Fruit fly (Drosophila melanogaster) whole organism, embryonic: ENCODE data around the gene Dmtn.
A peak's percentile ranks its signal among the peaks of the same experiment; 100 is the strongest.

ENCODE experiments used
- BEAF-32 ChIP-seq: fragments of 200-800 bp; sonication (Bioruptor generic); optimal IDR thresholded peaks from 3 replicates; lab custom pipeline; 2017; ENCODE audit warnings: missing biosample characterization, missing genetic modification characterization, mild to moderate bottlenecking, moderate library complexity, missing genetic modification reagents
- Bgb ChIP-seq: fragments of 200-800 bp; sonication (Bioruptor generic); IDR thresholded peaks from 2 replicates; pipeline ENCODE4 v1.3.6; 2022; ENCODE audit warnings: missing biosample characterization, missing genetic modification characterization; ENCODE audit not compliant: partially characterized antibody
- BtbVII ChIP-seq: fragments of 200-800 bp; sonication (Bioruptor generic); optimal IDR thresholded peaks from 3 replicates; lab custom pipeline; 2017; ENCODE audit warnings: missing biosample characterization, mild to moderate bottlenecking, missing genetic modification characterization
- CG10274 ChIP-seq: fragments of 200-800 bp; sonication (Bioruptor generic); optimal IDR thresholded peaks from 3 replicates; lab custom pipeline; 2017; ENCODE audit warnings: missing biosample characterization, mild to moderate bottlenecking, missing genetic modification characterization
- CG13287 ChIP-seq: fragments of 200-800 bp; sonication (Bioruptor generic); IDR thresholded peaks from 2 replicates; pipeline ENCODE4 v1.3.6; 2022; ENCODE audit warnings: missing biosample characterization, missing genetic modification characterization; ENCODE audit not compliant: partially characterized antibody
- CG15601 ChIP-seq: fragments of 200-800 bp; sonication (Bioruptor generic); optimal IDR thresholded peaks from 3 replicates; lab custom pipeline; 2019; ENCODE audit warnings: missing biosample characterization, mild to moderate bottlenecking, missing genetic modification characterization, moderate library complexity
- CG16779 ChIP-seq: fragments of 200-800 bp; sonication (Bioruptor generic); IDR thresholded peaks from 2 replicates; pipeline ENCODE4 v1.3.6; 2022; ENCODE audit warnings: missing biosample characterization, missing genetic modification characterization
- CG16813 ChIP-seq: fragments of 200-800 bp; sonication (Bioruptor generic); IDR thresholded peaks from 3 replicates; pipeline ENCODE4 v1.3.6; 2022; ENCODE audit warnings: missing biosample characterization, missing genetic modification characterization; ENCODE audit not compliant: partially characterized antibody
- CG31365 ChIP-seq: fragments of 200-800 bp; sonication (Bioruptor generic); optimal IDR thresholded peaks from 2 replicates; lab custom pipeline; 2018; ENCODE audit warnings: missing biosample characterization, mild to moderate bottlenecking, missing genetic modification characterization
- CG34224 ChIP-seq: fragments of 200-800 bp; sonication (Bioruptor generic); IDR thresholded peaks from 3 replicates; pipeline ENCODE4 v1.3.6; 2022; ENCODE audit warnings: missing biosample characterization, missing genetic modification characterization; ENCODE audit not compliant: partially characterized antibody
- CG4617 ChIP-seq: fragments of 200-800 bp; sonication (Bioruptor generic); optimal IDR thresholded peaks from 3 replicates; lab custom pipeline; 2016; ENCODE audit warnings: missing biosample characterization, missing genetic modification characterization, borderline replicate concordance
- CG4820 ChIP-seq: fragments of 200-800 bp; sonication (Bioruptor generic); optimal IDR thresholded peaks from 3 replicates; lab custom pipeline; 2016; ENCODE audit warnings: missing biosample characterization, missing genetic modification characterization
- CG7271 ChIP-seq: fragments of 200-800 bp; sonication (Bioruptor generic); optimal IDR thresholded peaks from 2 replicates; lab custom pipeline; 2018; ENCODE audit warnings: missing biosample characterization, mild to moderate bottlenecking, missing genetic modification characterization, moderate library complexity
- CG7357 ChIP-seq: fragments of 200-800 bp; sonication (Bioruptor generic); IDR thresholded peaks from 3 replicates; pipeline ENCODE4 v1.3.6; 2022; ENCODE audit warnings: missing biosample characterization, missing genetic modification characterization
- CHES-1-like ChIP-seq: fragments of 200-800 bp; sonication (Bioruptor generic); optimal IDR thresholded peaks from 2 replicates; lab custom pipeline; 2016; ENCODE audit warnings: missing biosample characterization, missing genetic modification characterization
- CoRest ChIP-seq: fragments of 200-800 bp; sonication (Bioruptor generic); optimal IDR thresholded peaks from 3 replicates; lab custom pipeline; 2018; ENCODE audit warnings: missing biosample characterization, mild to moderate bottlenecking, missing genetic modification characterization, moderate library complexity
- D ChIP-seq, 2 experiments: fragments of 200-800 bp in 1 of 2; fragments of >200 bp in 1 of 2; sonication (Bioruptor generic) in 1 of 2; optimal IDR thresholded peaks; 2 replicates in 1 of 2; 3 replicates in 1 of 2; lab custom pipeline; 2017; ENCODE audit warnings: mild to moderate bottlenecking in 1 of 2, missing biosample characterization in 1 of 2, missing genetic modification characterization in 1 of 2, missing genetic modification reagents in 1 of 2
- H15 ChIP-seq: fragments of 200-800 bp; sonication (Bioruptor generic); IDR thresholded peaks from 3 replicates; pipeline ENCODE4 v1.3.6; 2022; ENCODE audit warnings: missing biosample characterization, missing genetic modification characterization
- HmgZ ChIP-seq: fragments of 200-800 bp; sonication (Bioruptor generic); optimal IDR thresholded peaks from 2 replicates; lab custom pipeline; 2018; ENCODE audit warnings: missing biosample characterization, mild to moderate bottlenecking, missing genetic modification characterization
- Hmx ChIP-seq: fragments of 200-800 bp; sonication (Bioruptor generic); optimal IDR thresholded peaks from 2 replicates; lab custom pipeline; 2016; ENCODE audit warnings: missing biosample characterization, missing genetic modification characterization
- Max ChIP-seq: fragments of 200-800 bp; sonication (Bioruptor generic); optimal IDR thresholded peaks from 2 replicates; lab custom pipeline; 2016; ENCODE audit warnings: missing biosample characterization, mild to moderate bottlenecking, missing genetic modification characterization
- Med ChIP-seq: fragments of 200-800 bp; sonication (Bioruptor generic); peaks from one replicate; lab custom pipeline; 2016; ENCODE audit warnings: missing biosample characterization, missing genetic modification characterization, mild to moderate bottlenecking, inconsistent platforms, moderate library complexity
- Meics ChIP-seq: fragments of 200-800 bp; sonication (Bioruptor generic); optimal IDR thresholded peaks from 2 replicates; lab custom pipeline; 2017; ENCODE audit warnings: missing biosample characterization, mild to moderate bottlenecking, missing genetic modification characterization
- Opbp ChIP-seq: fragments of 200-800 bp; sonication (Bioruptor generic); IDR thresholded peaks from 3 replicates; pipeline ENCODE4 v1.3.6; 2022; ENCODE audit warnings: missing biosample characterization, missing genetic modification characterization; ENCODE audit not compliant: partially characterized antibody
- Tbp ChIP-seq: fragments of >200 bp; optimal IDR thresholded peaks from 2 replicates; lab custom pipeline; 2018; ENCODE audit warnings: missing biosample characterization, missing genetic modification characterization
- amos ChIP-seq: fragments of 200-800 bp; sonication (Bioruptor generic); IDR thresholded peaks from 2 replicates; pipeline ENCODE4 v1.3.6; 2022; ENCODE audit warnings: missing biosample characterization, missing genetic modification characterization; ENCODE audit not compliant: partially characterized antibody
- ato ChIP-seq: fragments of 200-800 bp; sonication (Bioruptor generic); IDR thresholded peaks from 2 replicates; pipeline ENCODE4 v1.3.6; 2022; ENCODE audit warnings: missing biosample characterization, missing genetic modification characterization; ENCODE audit not compliant: partially characterized antibody
- bbx ChIP-seq: fragments of 200-800 bp; sonication (Bioruptor generic); IDR thresholded peaks from 2 replicates; pipeline ENCODE4 v1.3.6; 2022; ENCODE audit warnings: missing biosample characterization, missing genetic modification characterization; ENCODE audit not compliant: partially characterized antibody
- dm ChIP-seq: fragments of 200-800 bp; sonication (Bioruptor generic); optimal IDR thresholded peaks from 3 replicates; lab custom pipeline; 2016; ENCODE audit warnings: missing biosample characterization, missing genetic modification characterization
- fd102C ChIP-seq: fragments of 200-800 bp; sonication (Bioruptor generic); optimal IDR thresholded peaks from 2 replicates; lab custom pipeline; 2018; ENCODE audit warnings: missing biosample characterization, mild to moderate bottlenecking, missing genetic modification characterization, moderate library complexity
- gcm ChIP-seq: fragments of 200-800 bp; sonication (Bioruptor generic); optimal IDR thresholded peaks from 2 replicates; lab custom pipeline; 2019; ENCODE audit warnings: missing biosample characterization, mild to moderate bottlenecking, missing genetic modification characterization, moderate library complexity
- gfzf ChIP-seq: fragments of 200-800 bp; sonication (Bioruptor generic); optimal IDR thresholded peaks from 2 replicates; lab custom pipeline; 2016; ENCODE audit warnings: missing biosample characterization, mild to moderate bottlenecking, missing genetic modification characterization, moderate library complexity
- ind ChIP-seq: fragments of 200-800 bp; sonication (Bioruptor generic); optimal IDR thresholded peaks from 3 replicates; lab custom pipeline; 2016; ENCODE audit warnings: missing biosample characterization, missing genetic modification characterization
- inv ChIP-seq: fragments of 200-800 bp; sonication (Bioruptor generic); IDR thresholded peaks from 2 replicates; pipeline ENCODE4 v1.3.6; 2022; ENCODE audit warnings: missing biosample characterization, missing genetic modification characterization; ENCODE audit not compliant: partially characterized antibody
- jigr1 ChIP-seq: fragments of 200-800 bp; sonication (Bioruptor generic); IDR thresholded peaks from 3 replicates; pipeline ENCODE4 v1.3.6; 2022; ENCODE audit warnings: missing biosample characterization, missing genetic modification characterization
- jumu ChIP-seq: fragments of 200-800 bp; sonication (Bioruptor generic); optimal IDR thresholded peaks from 3 replicates; lab custom pipeline; 2016; ENCODE audit warnings: missing biosample characterization, missing genetic modification characterization
- mld ChIP-seq: fragments of 200-800 bp; sonication (Bioruptor generic); IDR thresholded peaks from 3 replicates; pipeline ENCODE4 v1.3.6; 2022; ENCODE audit warnings: missing biosample characterization, missing genetic modification characterization; ENCODE audit not compliant: partially characterized antibody
- nerfin-2 ChIP-seq: fragments of 200-800 bp; sonication (Bioruptor generic); IDR thresholded peaks from 2 replicates; pipeline ENCODE4 v1.3.6; 2022; ENCODE audit warnings: missing biosample characterization, missing genetic modification characterization; ENCODE audit not compliant: partially characterized antibody
- pfk ChIP-seq: fragments of 200-800 bp; sonication (Bioruptor generic); optimal IDR thresholded peaks from 2 replicates; lab custom pipeline; 2018; ENCODE audit warnings: missing biosample characterization, mild to moderate bottlenecking, missing genetic modification characterization, moderate library complexity
- sd ChIP-seq: fragments of 200-800 bp; sonication (Bioruptor generic); optimal IDR thresholded peaks from 3 replicates; lab custom pipeline; 2018; ENCODE audit warnings: missing biosample characterization, mild to moderate bottlenecking, missing genetic modification characterization, moderate library complexity
- sna ChIP-seq: fragments of 200-800 bp; sonication (Bioruptor generic); IDR thresholded peaks from 2 replicates; pipeline ENCODE4 v1.3.6; 2022; ENCODE audit warnings: missing biosample characterization, missing genetic modification characterization; ENCODE audit not compliant: partially characterized antibody
- sr ChIP-seq: fragments of 200-800 bp; sonication (Bioruptor generic); IDR thresholded peaks from 3 replicates; pipeline ENCODE4 v1.3.6; 2022; ENCODE audit warnings: missing biosample characterization, missing genetic modification characterization
- stwl ChIP-seq: fragments of 200-800 bp; sonication (Bioruptor generic); optimal IDR thresholded peaks from 3 replicates; lab custom pipeline; 2018; ENCODE audit warnings: missing biosample characterization, mild to moderate bottlenecking, missing genetic modification characterization, moderate library complexity
- tna ChIP-seq: fragments of 200-800 bp; sonication (Bioruptor generic); IDR thresholded peaks from 2 replicates; pipeline ENCODE4 v1.3.6; 2022; ENCODE audit warnings: missing biosample characterization, missing genetic modification characterization; ENCODE audit not compliant: partially characterized antibody
- tup ChIP-seq: fragments of 200-800 bp; sonication (Bioruptor generic); optimal IDR thresholded peaks from 2 replicates; lab custom pipeline; 2016; ENCODE audit warnings: missing biosample characterization, mild to moderate bottlenecking, missing genetic modification characterization, moderate library complexity
- unc-4 ChIP-seq: fragments of 200-800 bp; sonication (Bioruptor generic); IDR thresholded peaks from 2 replicates; pipeline ENCODE4 v1.3.6; 2022; ENCODE audit warnings: missing biosample characterization, missing genetic modification characterization; ENCODE audit not compliant: partially characterized antibody
- vnd ChIP-seq: fragments of 200-800 bp; sonication (Bioruptor generic); IDR thresholded peaks from 3 replicates; pipeline ENCODE4 v1.3.6; 2022; ENCODE audit warnings: missing biosample characterization, missing genetic modification characterization; ENCODE audit not compliant: partially characterized antibody

Gene Dmtn

DNA sequence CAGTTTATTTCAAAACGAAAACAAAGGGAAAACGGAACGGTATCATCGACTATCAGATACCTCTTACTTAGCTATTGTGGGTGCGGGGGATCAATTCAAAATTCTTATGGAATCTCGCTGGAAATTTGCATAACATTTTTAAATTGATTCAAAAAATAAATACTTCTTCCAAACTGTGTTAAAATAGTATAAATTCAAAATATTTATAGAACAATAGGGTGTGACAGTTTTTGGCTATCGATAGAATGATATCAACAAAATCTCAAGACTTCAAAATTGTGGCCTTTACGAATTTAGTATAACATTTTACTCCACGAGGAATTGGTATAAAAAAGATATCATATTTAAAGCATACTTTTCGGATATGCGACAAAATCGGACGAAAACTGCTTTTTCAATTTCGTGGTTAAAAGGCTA is 17.3 kb downstream of the Dmtn start:
- TF ChIP-seq CoRest (tag; lab: Kevin White, UChicago) (no peak), CG15601 (peak; percentile 13), D (optimal IDR thresholded peaks at IDR 0.05; lab: Kevin White, UChicago) (no peak), D (GFP tag; optimal IDR thresholded peaks at IDR 0.05; lab: Kevin White, UChicago) (no peak), BtbVII (GFP tag; lab: Kevin White, UChicago) (no peak), HmgZ (tag; lab: Kevin White, UChicago) (no peak), CG4820 (GFP tag; lab: Kevin White, UChicago) (no peak), Max (no peak), Meics (GFP tag; lab: Kevin White, UChicago) (no peak), CG34224 (GFP tag; lab: Robert Waterston, UW) (peak; percentile 70), CG10274 (no peak), nerfin-2 (GFP tag; lab: Robert Waterston, UW) (peak; percentile 88), stwl (tag; lab: Kevin White, UChicago) (peak; percentile 29), jumu (GFP tag; lab: Kevin White, UChicago) (no peak), CG4617 (GFP tag; lab: Kevin White, UChicago) (no peak), unc-4 (peak; percentile 51), bbx (GFP tag; lab: Robert Waterston, UW) (peak; percentile 55), CG16813 (GFP tag; lab: Robert Waterston, UW) (peak; percentile 83), Hmx (GFP tag; lab: Kevin White, UChicago) (no peak), Bgb (peak; percentile 61), sd (tag; lab: Kevin White, UChicago) (no peak), gfzf (GFP tag; lab: Kevin White, UChicago) (peak; percentile 28), CHES-1-like (GFP tag; lab: Kevin White, UChicago) (no peak), sna (GFP tag; lab: Robert Waterston, UW) (peak; percentile 81), sr (no peak), Opbp (GFP tag; lab: Robert Waterston, UW) (peak; percentile 48; the same call in 1 of the 3 replicates), CG7271 (tag; lab: Kevin White, UChicago) (no peak), mld (GFP tag; lab: Robert Waterston, UW) (peak; percentile 67; the same call in 2 of the 3 replicates), pfk (no peak), tna (peak; percentile 92), amos (GFP tag; lab: Robert Waterston, UW) (peak; percentile 47; the same call in 1 of the 2 replicates), ato (peak; percentile 66; the same call in 1 of the 2 replicates), inv (GFP tag; lab: Robert Waterston, UW) (peak; percentile 53; the same call in 1 of the 2 replicates), BEAF-32 (GFP tag; lab: Kevin White, UChicago) (peak; percentile 0), vnd (GFP tag; lab: Robert Waterston, UW) (peak; percentile 69; the same call in 2 of the 3 replicates), CG16779 (GFP tag; lab: Robert Waterston, UW) (no peak), CG31365 (peak; percentile 50), gcm (GFP tag; lab: Kevin White, UChicago) (no peak), CG7357 (GFP tag; lab: Robert Waterston, UW) (no peak), ind (GFP tag; lab: Kevin White, UChicago) (no peak), Tbp (no peak), fd102C (GFP tag; lab: Kevin White, UChicago) (no peak), CG13287 (GFP tag; lab: Robert Waterston, UW) (peak; percentile 74), Med (GFP tag; lab: Kevin White, UChicago) (peak; percentile 48), tup (no peak), H15 (GFP tag; lab: Robert Waterston, UW) (no peak), jigr1 (GFP tag; lab: Robert Waterston, UW) (no peak), dm (GFP tag; lab: Kevin White, UChicago) (no peak)
